Fruit fly (Drosophila melanogaster) whole organism: Measurements from ENCODE around the gene CG14269.

Source experiments
- CG8478 ChIP-seq: fragments of >200 bp; optimal IDR thresholded peaks from 2 replicates; lab custom pipeline; 2018; ENCODE audit warnings: inconsistent platforms
- Dll ChIP-seq: fragments of >200 bp; optimal IDR thresholded peaks from 2 replicates; lab custom pipeline; 2017
- EcR ChIP-seq, 2 experiments: fragments of >200 bp; optimal IDR thresholded peaks; 2 replicates each; lab custom pipeline; 2017; ENCODE audit warnings: missing biosample characterization in 2 of 2, missing genetic modification characterization in 2 of 2, missing genetic modification reagents in 2 of 2
- pan ChIP-seq: fragments of >200 bp; optimal IDR thresholded peaks from 2 replicates; lab custom pipeline; 2017
- psq ChIP-seq: fragments of >200 bp; optimal IDR thresholded peaks from 2 replicates; lab custom pipeline; 2017
- usp ChIP-seq: fragments of >200 bp; optimal IDR thresholded peaks from 2 replicates; lab custom pipeline; 2017; ENCODE audit warnings: missing biosample characterization, missing genetic modification characterization, mixed read lengths

DNA sequence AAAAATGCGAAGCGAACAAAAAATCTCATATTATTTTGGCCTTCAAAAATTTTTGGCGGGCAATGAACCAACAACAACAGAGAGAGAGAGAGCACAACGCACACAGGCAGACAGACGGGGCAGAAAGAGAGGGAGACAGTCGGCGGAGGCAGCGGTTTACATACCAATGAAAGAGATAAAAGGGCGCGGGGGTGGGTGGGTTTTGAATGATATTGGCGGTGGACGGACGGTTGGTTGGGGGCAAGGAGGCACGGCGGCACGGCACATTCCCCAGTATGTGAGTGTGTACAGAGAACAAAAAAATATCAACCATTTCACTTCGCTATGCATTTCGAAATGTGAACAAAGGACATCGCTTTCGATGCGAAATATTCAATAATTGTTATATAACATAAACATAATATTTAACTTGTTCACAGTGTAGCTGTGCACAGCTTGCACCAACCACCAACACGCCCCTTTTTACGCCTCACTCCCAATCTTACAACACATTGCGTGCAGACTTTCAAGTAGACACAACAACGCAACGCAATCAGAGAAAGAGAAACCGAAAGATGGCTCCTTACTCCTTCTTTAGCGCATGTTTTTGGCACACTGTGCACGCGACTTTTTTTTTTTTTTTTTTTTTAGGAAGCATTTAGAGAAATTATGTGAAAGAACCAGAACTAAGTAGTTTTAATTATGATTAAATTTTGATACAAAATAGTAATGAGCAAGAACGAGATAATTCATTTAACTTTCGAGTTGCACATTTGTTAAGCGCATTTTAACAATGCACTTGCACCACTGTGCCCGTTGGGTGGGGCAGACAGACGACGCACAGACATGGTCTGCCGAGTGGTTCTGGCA is 27.6 kb downstream of the CG14269 start:
- TF ChIP-seq CG8478, result peak; percentile 46
- no peak for TF ChIP-seq pan (lab: Kevin White, UChicago)
- peak; percentile 50 to 57 for TF ChIP-seq EcR (GFP tag; optimal IDR thresholded peaks at IDR 0.05; lab: Kevin White, UChicago)
- TF ChIP-seq usp (GFP tag; lab: Kevin White, UChicago), result no peak
- TF ChIP-seq psq, result no peak
- TF ChIP-seq Dll, result peak; percentile 64
